Fruit fly (Drosophila melanogaster) whole organism, embryonic: ENCODE data around the gene ClC-c.

ENCODE experiments used
- Bdp1 ChIP-seq: fragments of 200-800 bp; sonication (Bioruptor generic); optimal IDR thresholded peaks from 3 replicates; lab custom pipeline; 2016; ENCODE audit warnings: missing biosample characterization, missing genetic modification characterization
- CG11247 ChIP-seq: fragments of 200-800 bp; sonication (Bioruptor generic); IDR thresholded peaks from 2 replicates; pipeline ENCODE4 v1.3.6; 2022; ENCODE audit warnings: missing biosample characterization, missing genetic modification characterization
- CG11696 ChIP-seq: fragments of 200-800 bp; sonication (Bioruptor generic); IDR thresholded peaks from 2 replicates; pipeline ENCODE4 v1.3.6; 2022; ENCODE audit warnings: missing biosample characterization, missing genetic modification characterization
- CG12155 ChIP-seq: fragments of 200-800 bp; sonication (Bioruptor generic); optimal IDR thresholded peaks from 3 replicates; lab custom pipeline; 2016; ENCODE audit warnings: missing biosample characterization, missing genetic modification characterization
- CG12219 ChIP-seq: fragments of 200-800 bp; sonication (Bioruptor generic); optimal IDR thresholded peaks from 3 replicates; lab custom pipeline; 2018; ENCODE audit warnings: missing biosample characterization, mild to moderate bottlenecking, missing genetic modification characterization
- CG13287 ChIP-seq: fragments of 200-800 bp; sonication (Bioruptor generic); IDR thresholded peaks from 2 replicates; pipeline ENCODE4 v1.3.6; 2022; ENCODE audit warnings: missing biosample characterization, missing genetic modification characterization; ENCODE audit not compliant: partially characterized antibody
- CG16779 ChIP-seq: fragments of 200-800 bp; sonication (Bioruptor generic); IDR thresholded peaks from 2 replicates; pipeline ENCODE4 v1.3.6; 2022; ENCODE audit warnings: missing biosample characterization, missing genetic modification characterization
- CG18011 ChIP-seq: fragments of 200-800 bp; sonication (Bioruptor generic); optimal IDR thresholded peaks from 2 replicates; lab custom pipeline; 2017; ENCODE audit warnings: missing biosample characterization, missing genetic modification characterization, mild to moderate bottlenecking, moderate library complexity, missing genotype
- CG18599 ChIP-seq: fragments of 200-800 bp; sonication (Bioruptor generic); optimal IDR thresholded peaks from 3 replicates; lab custom pipeline; 2017; ENCODE audit warnings: missing biosample characterization, missing genetic modification characterization, mild to moderate bottlenecking, moderate library complexity, missing genetic modification reagents
- CG2120 ChIP-seq: fragments of 200-800 bp; sonication (Bioruptor generic); optimal IDR thresholded peaks from 3 replicates; lab custom pipeline; 2016; ENCODE audit warnings: missing biosample characterization, missing genetic modification characterization
- CG2202 ChIP-seq: fragments of 200-800 bp; sonication (Bioruptor generic); optimal IDR thresholded peaks from 2 replicates; lab custom pipeline; 2018; ENCODE audit warnings: missing biosample characterization, mild to moderate bottlenecking, missing genetic modification characterization
- CG2712 ChIP-seq: fragments of 200-800 bp; optimal IDR thresholded peaks from 3 replicates; lab custom pipeline; 2019; ENCODE audit warnings: missing biosample characterization, mild to moderate bottlenecking, missing genetic modification characterization, moderate library complexity
- CG2875 ChIP-seq: fragments of 200-800 bp; sonication (Bioruptor generic); optimal IDR thresholded peaks from 2 replicates; lab custom pipeline; 2017; ENCODE audit warnings: missing biosample characterization, mild to moderate bottlenecking, missing genetic modification characterization, missing genetic modification reagents
- CG30403 ChIP-seq: fragments of 200-800 bp; sonication (Bioruptor generic); optimal IDR thresholded peaks from 3 replicates; lab custom pipeline; 2016; ENCODE audit warnings: missing biosample characterization, missing genetic modification characterization
- CG32767 ChIP-seq: fragments of 200-800 bp; sonication (Bioruptor generic); IDR thresholded peaks from 2 replicates; pipeline ENCODE4 v1.3.6; 2022; ENCODE audit warnings: missing biosample characterization, missing genetic modification characterization
- CG6654 ChIP-seq: fragments of 200-800 bp; sonication (Bioruptor generic); optimal IDR thresholded peaks from 2 replicates; lab custom pipeline; 2017; ENCODE audit warnings: missing biosample characterization, mild to moderate bottlenecking, missing genetic modification characterization
- CG6765 ChIP-seq: fragments of 200-800 bp; sonication (Bioruptor generic); optimal IDR thresholded peaks from 3 replicates; lab custom pipeline; 2017; ENCODE audit warnings: missing biosample characterization, mild to moderate bottlenecking, missing genetic modification characterization
- CG6791 ChIP-seq: fragments of 200-800 bp; sonication (Bioruptor generic); IDR thresholded peaks from 3 replicates; pipeline ENCODE4 v1.3.6; 2022; ENCODE audit warnings: missing biosample characterization, missing genetic modification characterization; ENCODE audit not compliant: partially characterized antibody
- CG7357 ChIP-seq: fragments of 200-800 bp; sonication (Bioruptor generic); IDR thresholded peaks from 3 replicates; pipeline ENCODE4 v1.3.6; 2022; ENCODE audit warnings: missing biosample characterization, missing genetic modification characterization
- CG7963 ChIP-seq: fragments of 200-800 bp; sonication (Bioruptor generic); IDR thresholded peaks from 3 replicates; pipeline ENCODE4 v1.3.6; 2022; ENCODE audit warnings: missing biosample characterization, missing genetic modification characterization; ENCODE audit not compliant: partially characterized antibody
- CG8478 ChIP-seq: fragments of >200 bp; optimal IDR thresholded peaks from 2 replicates; lab custom pipeline; 2018
- Camta ChIP-seq: fragments of 200-800 bp; sonication (Bioruptor generic); optimal IDR thresholded peaks from 2 replicates; lab custom pipeline; 2016; ENCODE audit warnings: missing biosample characterization, missing genetic modification characterization
- Drgx ChIP-seq: fragments of 200-800 bp; sonication (Bioruptor generic); IDR thresholded peaks from 2 replicates; pipeline ENCODE4 v1.3.6; 2022; ENCODE audit warnings: missing biosample characterization, missing genetic modification characterization
- Ets65A ChIP-seq: fragments of 200-800 bp; sonication (Bioruptor generic); peaks from one replicate; lab custom pipeline; 2016; ENCODE audit warnings: missing biosample characterization, missing genetic modification characterization
- H15 ChIP-seq: fragments of 200-800 bp; sonication (Bioruptor generic); IDR thresholded peaks from 3 replicates; pipeline ENCODE4 v1.3.6; 2022; ENCODE audit warnings: missing biosample characterization, missing genetic modification characterization
- Med ChIP-seq: fragments of 200-800 bp; sonication (Bioruptor generic); peaks from one replicate; lab custom pipeline; 2016; ENCODE audit warnings: missing biosample characterization, missing genetic modification characterization, mild to moderate bottlenecking, inconsistent platforms, moderate library complexity
- Mes4 ChIP-seq: fragments of 200-800 bp; sonication (Bioruptor generic); optimal IDR thresholded peaks from 2 replicates; lab custom pipeline; 2016; ENCODE audit warnings: missing biosample characterization, missing genetic modification characterization
- Nf-YC ChIP-seq: fragments of 200-800 bp; optimal IDR thresholded peaks from 3 replicates; lab custom pipeline; 2019; ENCODE audit warnings: missing biosample characterization, mild to moderate bottlenecking, missing genetic modification characterization, moderate library complexity
- Scr ChIP-seq: fragments of 200-800 bp; sonication (Bioruptor generic); IDR thresholded peaks from 2 replicates; pipeline ENCODE4 v1.3.6; 2022; ENCODE audit warnings: missing biosample characterization, missing genetic modification characterization; ENCODE audit not compliant: partially characterized antibody
- Sin3A ChIP-seq: fragments of >200 bp; optimal IDR thresholded peaks from 2 replicates; lab custom pipeline; 2018
- Sox102F ChIP-seq: fragments of 200-800 bp; sonication (Bioruptor generic); optimal IDR thresholded peaks from 2 replicates; lab custom pipeline; 2018; ENCODE audit warnings: missing biosample characterization, mild to moderate bottlenecking, missing genetic modification characterization, moderate library complexity
- Tbp ChIP-seq: fragments of >200 bp; optimal IDR thresholded peaks from 2 replicates; lab custom pipeline; 2018; ENCODE audit warnings: missing biosample characterization, missing genetic modification characterization
- YL-1 ChIP-seq: fragments of 200-800 bp; sonication (Bioruptor generic); optimal IDR thresholded peaks from 3 replicates; lab custom pipeline; 2017; ENCODE audit warnings: missing biosample characterization, mild to moderate bottlenecking, missing genetic modification characterization
- ato ChIP-seq: fragments of 200-800 bp; sonication (Bioruptor generic); IDR thresholded peaks from 2 replicates; pipeline ENCODE4 v1.3.6; 2022; ENCODE audit warnings: missing biosample characterization, missing genetic modification characterization; ENCODE audit not compliant: partially characterized antibody
- bsh ChIP-seq, 2 experiments: fragments of 200-800 bp; sonication (Bioruptor generic); optimal IDR thresholded peaks; 2 replicates each; lab custom pipeline; 2017 to 2018; ENCODE audit warnings: mild to moderate bottlenecking in 2 of 2, missing biosample characterization in 2 of 2, missing genetic modification characterization in 2 of 2, moderate library complexity in 1 of 2
- chn ChIP-seq: fragments of 200-800 bp; sonication (Bioruptor generic); optimal IDR thresholded peaks from 2 replicates; lab custom pipeline; 2016; ENCODE audit warnings: missing biosample characterization, missing genetic modification characterization
- danr ChIP-seq: fragments of 200-800 bp; sonication (Bioruptor generic); IDR thresholded peaks from 2 replicates; pipeline ENCODE4 v1.3.6; 2022; ENCODE audit warnings: missing biosample characterization, missing genetic modification characterization
- dmrt11E ChIP-seq: fragments of 200-800 bp; sonication (Bioruptor generic); optimal IDR thresholded peaks from 3 replicates; lab custom pipeline; 2018; ENCODE audit warnings: missing biosample characterization, mild to moderate bottlenecking, missing genetic modification characterization, moderate library complexity
- fd64A ChIP-seq: fragments of 200-800 bp; sonication (Bioruptor generic); optimal IDR thresholded peaks from 3 replicates; lab custom pipeline; 2018; ENCODE audit warnings: missing biosample characterization, mild to moderate bottlenecking, missing genetic modification characterization
- hbn ChIP-seq: fragments of 200-800 bp; sonication (Bioruptor generic); IDR thresholded peaks from 2 replicates; pipeline ENCODE4 v1.3.6; 2022; ENCODE audit warnings: missing biosample characterization, missing genetic modification characterization; ENCODE audit not compliant: partially characterized antibody
- hth ChIP-seq: fragments of >200 bp; optimal IDR thresholded peaks from 2 replicates; lab custom pipeline; 2017; ENCODE audit warnings: inconsistent platforms
- ken ChIP-seq: fragments of 200-800 bp; sonication (Bioruptor generic); IDR thresholded peaks from 3 replicates; pipeline ENCODE4 v1.3.6; 2022; ENCODE audit warnings: missing biosample characterization, missing genetic modification characterization
- kni ChIP-seq: fragments of 200-800 bp; sonication (Bioruptor generic); optimal IDR thresholded peaks from 3 replicates; lab custom pipeline; 2017; ENCODE audit warnings: mild to moderate bottlenecking, missing biosample characterization, missing genetic modification reagents, missing genetic modification characterization
- org-1 ChIP-seq: fragments of 200-800 bp; sonication (Bioruptor generic); optimal IDR thresholded peaks from 2 replicates; lab custom pipeline; 2017; ENCODE audit warnings: missing biosample characterization, missing genetic modification characterization
- peb ChIP-seq: fragments of 200-800 bp; sonication (Bioruptor generic); IDR thresholded peaks from 2 replicates; pipeline ENCODE4 v1.3.6; 2022; ENCODE audit warnings: missing biosample characterization, missing genetic modification characterization
- pzg ChIP-seq: fragments of 200-800 bp; sonication (Bioruptor generic); optimal IDR thresholded peaks from 3 replicates; lab custom pipeline; 2018; ENCODE audit warnings: missing biosample characterization, mild to moderate bottlenecking, missing genetic modification characterization, moderate library complexity
- sob ChIP-seq: fragments of 200-800 bp; sonication (Bioruptor generic); IDR thresholded peaks from 2 replicates; pipeline ENCODE4 v1.3.6; 2022; ENCODE audit warnings: missing biosample characterization, missing genetic modification characterization
- zfh1 ChIP-seq: fragments of 200-800 bp; sonication (Bioruptor generic); IDR thresholded peaks from 3 replicates; pipeline ENCODE4 v1.3.6; 2022; ENCODE audit warnings: missing biosample characterization, missing genetic modification characterization
- zfh2 ChIP-seq: fragments of 200-800 bp; sonication (Bioruptor generic); optimal IDR thresholded peaks from 2 replicates; lab custom pipeline; 2016; ENCODE audit warnings: missing biosample characterization, missing genetic modification characterization

Gene ClC-c

DNA sequence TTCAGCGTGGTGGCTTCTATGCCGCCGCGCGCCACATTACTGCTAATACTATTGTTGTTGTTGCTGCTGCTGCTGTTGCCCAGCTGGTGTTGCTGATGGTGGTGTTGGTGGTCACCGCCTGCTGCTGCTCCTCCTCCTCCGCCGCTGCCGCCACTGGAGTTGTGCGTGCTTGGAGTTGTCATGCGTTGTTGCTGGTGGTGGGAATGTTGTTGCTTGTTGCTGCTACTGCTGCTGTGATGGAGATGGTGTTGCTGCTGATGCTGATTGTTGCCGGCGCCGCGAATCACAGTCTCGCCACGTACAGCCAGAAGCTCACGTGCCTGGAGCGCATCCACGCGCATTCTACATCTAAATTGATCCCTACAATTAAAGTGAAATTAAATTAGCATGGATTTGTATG, 51.3 kb downstream of the ClC-c start:
- TF ChIP-seq danr (GFP tag; lab: Robert Waterston, UW) (no peak), CG18599 (no peak), CG7357 (GFP tag; lab: Robert Waterston, UW) (no peak), CG32767 (GFP tag; lab: Robert Waterston, UW) (no peak), YL-1 (GFP tag; lab: Kevin White, UChicago) (no peak), CG13287 (GFP tag; lab: Robert Waterston, UW) (no peak), Nf-YC (tag; lab: Kevin White, UChicago) (no peak), CG6791 (0 out of 3 replicates have a peak, but pooled peaks have one; percentile 13), CG11247 (GFP tag; lab: Robert Waterston, UW) (no peak), Med (GFP tag; lab: Kevin White, UChicago) (peak; percentile 25), peb (GFP tag; lab: Robert Waterston, UW) (no peak), H15 (GFP tag; lab: Robert Waterston, UW) (no peak), ato (GFP tag; lab: Robert Waterston, UW) (no peak), CG2120 (GFP tag; lab: Kevin White, UChicago) (no peak), Ets65A (peak; percentile 37), Camta (GFP tag; lab: Kevin White, UChicago) (no peak), CG6654 (GFP tag; lab: Kevin White, UChicago) (no peak), CG18011 (GFP tag; lab: Kevin White, UChicago) (no peak), kni (GFP tag; lab: Kevin White, UChicago) (no peak), bsh (GFP tag; optimal IDR thresholded peaks at IDR 0.05; lab: Kevin White, UChicago) (no peak), Sin3A (lab: Kevin White, UChicago) (no peak), sob (GFP tag; lab: Robert Waterston, UW) (no peak), CG6765 (no peak), hbn (GFP tag; lab: Robert Waterston, UW) (no peak)

dm6 chr3L:16143685-16144539, 53.7 kb downstream of the ClC-c start, which contains the start of gene CG32152:
CG32152 (minus strand) TSS chr3L:16144036.
- TF ChIP-seq CG12155 (no peak), Sox102F (GFP tag; lab: Kevin White, UChicago) (no peak), ken (GFP tag; lab: Robert Waterston, UW) (no peak), zfh1 (GFP tag; lab: Robert Waterston, UW) (no peak), fd64A (no peak), chn (GFP tag; lab: Kevin White, UChicago) (no peak), CG7357 (GFP tag; lab: Robert Waterston, UW) (no peak), org-1 (no peak), Mes4 (GFP tag; lab: Kevin White, UChicago) (no peak), Tbp (no peak), CG2202 (tag; lab: Kevin White, UChicago) (no peak), hth (no peak), YL-1 (GFP tag; lab: Kevin White, UChicago) (no peak), dmrt11E (no peak), Drgx (GFP tag; lab: Robert Waterston, UW) (peak; percentile 70; the same call in 1 of the 2 replicates), zfh2 (no peak), CG8478 (lab: Kevin White, UChicago) (no peak), CG7963 (GFP tag; lab: Robert Waterston, UW) (no peak), CG2875 (GFP tag; lab: Kevin White, UChicago) (no peak), Bdp1 (no peak), CG30403 (no peak), CG2712 (peak; percentile 4), Scr (GFP tag; lab: Robert Waterston, UW) (no peak), CG11247 (GFP tag; lab: Robert Waterston, UW) (no peak), Med (GFP tag; lab: Kevin White, UChicago) (peak; percentile 69), CG16779 (GFP tag; lab: Robert Waterston, UW) (no peak), pzg (no peak), CG12219 (GFP tag; lab: Kevin White, UChicago) (no peak), CG11696 (no peak)
